Worm (Caenorhabditis elegans) whole organism, L3 larva: ENCODE measurements around the gene Y39B6A.41.

Source experiments
- aly-2 ChIP-seq: fragments of 150-350 bp; optimal IDR thresholded peaks from 2 replicates; lab custom pipeline; 2014; ENCODE audit warnings: missing biosample characterization, missing genetic modification characterization
- nfya-1 ChIP-seq: sonication (generic microtip); optimal IDR thresholded peaks from 2 replicates; lab custom pipeline; 2017; ENCODE audit warnings: missing genetic modification characterization, mild to moderate bottlenecking, missing compliant biosample characterization, antibody characterized with exemption, moderate library complexity; ENCODE audit not compliant: insufficient read depth
- nhr-11 ChIP-seq: fragments of 150-350 bp; optimal IDR thresholded peaks from 2 replicates; lab custom pipeline; 2014; ENCODE audit warnings: missing biosample characterization, missing genetic modification characterization
- pqm-1 ChIP-seq: fragments of 150-350 bp; optimal IDR thresholded peaks from 2 replicates; lab custom pipeline; 2017; ENCODE audit warnings: missing biosample characterization, missing genetic modification characterization, inconsistent platforms
- skn-1 ChIP-seq: fragments of 150-350 bp; optimal IDR thresholded peaks from 2 replicates; lab custom pipeline; 2014; ENCODE audit warnings: missing biosample characterization, missing genetic modification characterization
- snpc-4 ChIP-seq: fragments of 150-350 bp; optimal IDR thresholded peaks from 2 replicates; lab custom pipeline; 2014; ENCODE audit warnings: missing biosample characterization, missing genetic modification characterization
- tbx-2 ChIP-seq: sonication (generic microtip); optimal IDR thresholded peaks from 2 replicates; lab custom pipeline; 2016; ENCODE audit warnings: mild to moderate bottlenecking, missing genetic modification characterization, missing compliant biosample characterization
- ztf-4 ChIP-seq: fragments of 150-350 bp; optimal IDR thresholded peaks from 2 replicates; lab custom pipeline; 2014; ENCODE audit warnings: missing biosample characterization, missing genetic modification characterization

DNA sequence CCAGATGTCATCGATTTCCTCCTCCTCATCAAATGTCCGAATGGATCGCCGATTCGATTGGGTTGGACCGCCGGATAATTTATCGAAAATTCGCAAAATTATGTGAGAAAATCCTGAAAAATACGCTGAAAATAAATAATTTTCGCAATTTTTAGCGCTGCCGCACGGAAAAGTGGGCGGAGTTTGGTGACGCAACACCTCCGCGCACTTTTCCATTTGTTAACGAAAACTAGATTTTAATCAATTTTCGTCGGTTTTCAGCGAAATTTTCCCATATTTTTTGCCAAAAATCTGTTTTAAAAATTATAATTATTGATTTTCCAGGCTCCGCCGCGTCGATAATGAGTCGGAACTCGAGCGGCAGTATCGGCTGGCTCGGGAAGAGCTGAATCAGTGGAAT, 23.2 kb upstream of the Y39B6A.41 start, which contains the start of gene Y39B6A.34:
- TF ChIP-seq pqm-1 (tag; lab: Kevin White, UChicago) (no peak), snpc-4 (tag; lab: Kevin White, UChicago) (no peak), ztf-4 (tag; lab: Kevin White, UChicago) (no peak), skn-1 (tag; lab: Kevin White, UChicago) (no peak), nfya-1 (tag; lab: Kevin White, UChicago) (no peak), tbx-2 (tag; lab: Kevin White, UChicago) (no peak), nhr-11 (tag; lab: Kevin White, UChicago) (no peak), aly-2 (no peak)
